Fruit fly (Drosophila melanogaster): ENCODE results near the gene CG42857.

Gene CG42857

dm6 chr3R:9857785-9858184 lies 36.8 kb upstream of the CG42857 start (continued):
- TF ChIP-seq HmgD (GFP tag; optimal IDR thresholded peaks at IDR 0.05) = no peak
- TF ChIP-seq CG7357 (GFP tag; IDR thresholded peaks at IDR 0.05) = no peak
- peak; percentile 39 for TF ChIP-seq lmd (GFP tag; IDR thresholded peaks at IDR 0.05)
- peak; percentile 7 for TF ChIP-seq Nf-YC (tag; optimal IDR thresholded peaks at IDR 0.05)
- TF ChIP-seq fd96Cb (tag; optimal IDR thresholded peaks at IDR 0.05) = peak; percentile 6
- TF ChIP-seq bab2 (GFP tag; optimal IDR thresholded peaks at IDR 0.05) = no peak
- TF ChIP-seq CG15601 (tag; optimal IDR thresholded peaks at IDR 0.05) = no peak
- no peak for TF ChIP-seq NfI (GFP tag; optimal IDR thresholded peaks at IDR 0.05)
- no peak for TF ChIP-seq lilli (GFP tag; optimal IDR thresholded peaks at IDR 0.05)
- no peak for TF ChIP-seq yki (optimal IDR thresholded peaks at IDR 0.05)
- peak; percentile 21 for TF ChIP-seq CG9727 (GFP tag; optimal IDR thresholded peaks at IDR 0.05)
- TF ChIP-seq CG4282 (GFP tag; optimal IDR thresholded peaks at IDR 0.05) = no peak
- peak; percentile 18; the same call in 1 of the 2 replicates for TF ChIP-seq slbo (GFP tag; IDR thresholded peaks at IDR 0.05)
- no peak for TF ChIP-seq gcm (GFP tag; optimal IDR thresholded peaks at IDR 0.05)
- TF ChIP-seq pum (GFP tag; optimal IDR thresholded peaks at IDR 0.05) = no peak
- no peak for TF ChIP-seq CG4360 (GFP tag; IDR thresholded peaks at IDR 0.05)
- no peak for TF ChIP-seq tin (GFP tag; optimal IDR thresholded peaks at IDR 0.05)
- peak; percentile 26 for TF ChIP-seq PHDP (tag; optimal IDR thresholded peaks at IDR 0.05)
- TF ChIP-seq CG3995 (GFP tag; optimal IDR thresholded peaks at IDR 0.05) = no peak
- no peak for TF ChIP-seq dati (GFP tag; IDR thresholded peaks at IDR 0.05)
- no peak for TF ChIP-seq CG2116 (GFP tag; optimal IDR thresholded peaks at IDR 0.05)
- no peak for TF ChIP-seq NK7.1 (GFP tag; optimal IDR thresholded peaks at IDR 0.05)
- TF ChIP-seq grau (tag; optimal IDR thresholded peaks at IDR 0.05) = peak; percentile 43
- peak; percentile 4 for TF ChIP-seq CG18619 (GFP tag; optimal IDR thresholded peaks at IDR 0.05)
- TF ChIP-seq nau (GFP tag; optimal IDR thresholded peaks at IDR 0.05) = no peak
- no peak for TF ChIP-seq CG16815 (GFP tag; optimal IDR thresholded peaks at IDR 0.05)
- peak; percentile 26 for TF ChIP-seq Blimp-1 (GFP tag; optimal IDR thresholded peaks at IDR 0.05)
- no peak for TF ChIP-seq CG9437 (GFP tag; optimal IDR thresholded peaks at IDR 0.05)
- no peak for TF ChIP-seq bigmax (GFP tag; optimal IDR thresholded peaks at IDR 0.05)
- peak; percentile 21 for TF ChIP-seq CG13424 (tag; optimal IDR thresholded peaks at IDR 0.05)
- peak; percentile 4 for TF ChIP-seq Deaf1 (tag; optimal IDR thresholded peaks at IDR 0.05)
- TF ChIP-seq hth (optimal IDR thresholded peaks at IDR 0.05) = no peak
- TF ChIP-seq her (GFP tag; optimal IDR thresholded peaks at IDR 0.05) = no peak
- TF ChIP-seq CG15269 (tag; optimal IDR thresholded peaks at IDR 0.05) = peak; percentile 33
- TF ChIP-seq Myb (GFP tag; optimal IDR thresholded peaks at IDR 0.05) = no peak
- no peak for TF ChIP-seq CG11093 (GFP tag; IDR thresholded peaks at IDR 0.05)
- TF ChIP-seq Sox102F (GFP tag; optimal IDR thresholded peaks at IDR 0.05) = peak; percentile 43
- no peak for TF ChIP-seq trh (GFP tag; optimal IDR thresholded peaks at IDR 0.05)
- no peak for TF ChIP-seq jumu (GFP tag; optimal IDR thresholded peaks at IDR 0.05)
- no peak for TF ChIP-seq ATbp (GFP tag; optimal IDR thresholded peaks at IDR 0.05)
- no peak for TF ChIP-seq CG9932 (GFP tag; IDR thresholded peaks at IDR 0.05)
- TF ChIP-seq Rfx (GFP tag; IDR thresholded peaks at IDR 0.05) = peak; percentile 24; the same call in 1 of the 2 replicates
- TF ChIP-seq CG2678 (tag; optimal IDR thresholded peaks at IDR 0.05) = peak; percentile 62
- TF ChIP-seq CG17186 (GFP tag; optimal IDR thresholded peaks at IDR 0.05) = no peak
- TF ChIP-seq Abd-B (GFP tag; optimal IDR thresholded peaks at IDR 0.05) = no peak
- TF ChIP-seq CG12769 (tag; optimal IDR thresholded peaks at IDR 0.05) = no peak
- TF ChIP-seq CG10431 (GFP tag; optimal IDR thresholded peaks at IDR 0.05) = no peak
- no peak for TF ChIP-seq C15 (GFP tag; IDR thresholded peaks at IDR 0.05)
- no peak for TF ChIP-seq ap (GFP tag; IDR thresholded peaks at IDR 0.05)
- no peak for TF ChIP-seq D (optimal IDR thresholded peaks at IDR 0.05)
- TF ChIP-seq D (GFP tag; optimal IDR thresholded peaks at IDR 0.05) = no peak
- no peak for TF ChIP-seq repo (GFP tag; optimal IDR thresholded peaks at IDR 0.05)
- no peak for TF ChIP-seq CG10979 (tag; optimal IDR thresholded peaks at IDR 0.05)
- no peak for TF ChIP-seq CTCF (GFP tag; optimal IDR thresholded peaks at IDR 0.05)

Data from whole organism, embryonic.